Worm (Caenorhabditis elegans): ENCODE measurements around the gene F55G11.1.

Gene F55G11.1

ce11 chrIV:12896371-12896882 lies 50.0 kb downstream of the F55G11.1 start, which contains the start of gene K08D8.7:
Gene K08D8.7, plus strand, starts transcription at chrIV:12896832.
- TF ChIP-seq nhr-67 (tag; optimal IDR thresholded peaks at IDR 0.05) (no peak), lsy-12 (tag; optimal IDR thresholded peaks at IDR 0.05) (no peak), pha-4 (tag; optimal IDR thresholded peaks at IDR 0.05) (peak; percentile 28), nhr-23 (tag; optimal IDR thresholded peaks at IDR 0.05) (no peak), pqm-1 (tag; optimal IDR thresholded peaks at IDR 0.05) (peak; percentile 3), egl-27 (tag; optimal IDR thresholded peaks at IDR 0.05) (no peak), elt-2 (tag; optimal IDR thresholded peaks at IDR 0.05) (peak; percentile 71), eor-1 (tag; optimal IDR thresholded peaks at IDR 0.05) (no peak), zag-1 (tag; optimal IDR thresholded peaks at IDR 0.05) (no peak), unc-39 (tag; optimal IDR thresholded peaks at IDR 0.05) (no peak), ztf-4 (tag; optimal IDR thresholded peaks at IDR 0.05) (no peak), skn-1 (tag; optimal IDR thresholded peaks at IDR 0.05) (no peak), mdl-1 (tag; optimal IDR thresholded peaks at IDR 0.05) (no peak), ceh-28 (tag; optimal IDR thresholded peaks at IDR 0.05) (no peak), nhr-11 (tag; optimal IDR thresholded peaks at IDR 0.05) (no peak), ama-1 (optimal IDR thresholded peaks at IDR 0.05) (no peak), egl-5 (tag; optimal IDR thresholded peaks at IDR 0.05) (no peak), ceh-9 (tag; optimal IDR thresholded peaks at IDR 0.05) (no peak), fkh-10 (GFP tag; optimal IDR thresholded peaks at IDR 0.05) (no peak), ceh-82 (tag; optimal IDR thresholded peaks at IDR 0.05) (no peak), fos-1 (tag; optimal IDR thresholded peaks at IDR 0.05) (no peak), nhr-77 (tag; optimal IDR thresholded peaks at IDR 0.05) (no peak), snpc-4 (tag; optimal IDR thresholded peaks at IDR 0.05) (no peak), nfya-1 (tag; optimal IDR thresholded peaks at IDR 0.05; ENCODE audit: insufficient read depth) (no peak)

- TF ChIP-seq nhr-76 (tag; optimal IDR thresholded peaks at IDR 0.05) (no peak), ztf-11 (tag; optimal IDR thresholded peaks at IDR 0.05) (no peak), mdl-1 (tag; optimal IDR thresholded peaks at IDR 0.05) (no peak), lsy-12 (tag; optimal IDR thresholded peaks at IDR 0.05) (no peak), lin-39 (tag; optimal IDR thresholded peaks at IDR 0.05) (no peak), pha-4 (tag; optimal IDR thresholded peaks at IDR 0.05) (no peak), egl-27 (tag; optimal IDR thresholded peaks at IDR 0.05) (no peak)
Observed at ce11 chrIV:12894996-12895395, 51.4 kb downstream of the F55G11.1 start, which contains the start of gene K08D8.11. Gene K08D8.11, plus strand, starts transcription at chrIV:12895296.

All from whole organism, L3 larva.